Fruit fly (Drosophila melanogaster): Measurements from ENCODE around the gene Takl1.

Gene Takl1

dm6 chr3R:20791212-20791789, 18.9 kb upstream of the Takl1 start:
- no peak for TF ChIP-seq CG12768 (GFP tag; optimal IDR thresholded peaks at IDR 0.05)
- no peak for TF ChIP-seq cic (GFP tag; optimal IDR thresholded peaks at IDR 0.05)
- no peak for TF ChIP-seq Mnt (GFP tag; optimal IDR thresholded peaks at IDR 0.05)
- no peak for TF ChIP-seq Crg-1 (GFP tag; optimal IDR thresholded peaks at IDR 0.05)
- TF ChIP-seq CG7045 (GFP tag; optimal IDR thresholded peaks at IDR 0.05), result no peak
- TF ChIP-seq CG5204 (GFP tag; optimal IDR thresholded peaks at IDR 0.05), result no peak
- no peak for TF ChIP-seq tj (GFP tag; optimal IDR thresholded peaks at IDR 0.05)
- no peak for TF ChIP-seq CG14711 (tag; optimal IDR thresholded peaks at IDR 0.05)
- no peak for TF ChIP-seq CG7101 (tag; optimal IDR thresholded peaks at IDR 0.05)
- no peak for TF ChIP-seq toe (GFP tag; optimal IDR thresholded peaks at IDR 0.05)
- TF ChIP-seq pad (GFP tag; optimal IDR thresholded peaks at IDR 0.05), result no peak
- TF ChIP-seq Hr96 (GFP tag; optimal IDR thresholded peaks at IDR 0.05), result no peak
- no peak for TF ChIP-seq bab1 (GFP tag; optimal IDR thresholded peaks at IDR 0.05)
- TF ChIP-seq CG33017 (tag; optimal IDR thresholded peaks at IDR 0.05), result no peak
- TF ChIP-seq cnc (optimal IDR thresholded peaks at IDR 0.05), result no peak
- no peak for TF ChIP-seq kay (GFP tag; ENCODE audit: borderline replicate concordance)
- TF ChIP-seq Clk (GFP tag; optimal IDR thresholded peaks at IDR 0.05), result no peak

dm6 chr3R:20790437-20790836, 18.0 kb upstream of the Takl1 start:
- TF ChIP-seq cic (GFP tag; optimal IDR thresholded peaks at IDR 0.05) (peak; percentile 23), ovo (GFP tag; optimal IDR thresholded peaks at IDR 0.05) (no peak), CG12768 (GFP tag; optimal IDR thresholded peaks at IDR 0.05) (peak; percentile 59), pad (GFP tag; optimal IDR thresholded peaks at IDR 0.05) (no peak), Mnt (GFP tag; optimal IDR thresholded peaks at IDR 0.05) (peak; percentile 3), CG11617 (GFP tag; optimal IDR thresholded peaks at IDR 0.05) (no peak), Crg-1 (GFP tag; optimal IDR thresholded peaks at IDR 0.05) (no peak), tj (GFP tag; optimal IDR thresholded peaks at IDR 0.05) (peak; percentile 78), CG33017 (tag; optimal IDR thresholded peaks at IDR 0.05) (peak; percentile 35), Hr96 (GFP tag; optimal IDR thresholded peaks at IDR 0.05) (no peak), kay (GFP tag; ENCODE audit: borderline replicate concordance) (peak; percentile 98)

- TF ChIP-seq tj (GFP tag; optimal IDR thresholded peaks at IDR 0.05), result peak; percentile 81
- no peak for TF ChIP-seq toe (GFP tag; optimal IDR thresholded peaks at IDR 0.05)
Observed at dm6 chr3R:20788559-20788958, 16.2 kb upstream of the Takl1 start.

- TF ChIP-seq Mnt (GFP tag; optimal IDR thresholded peaks at IDR 0.05) (peak; percentile 74), CG7045 (GFP tag; optimal IDR thresholded peaks at IDR 0.05) (peak; percentile 20), Clk (GFP tag; optimal IDR thresholded peaks at IDR 0.05) (peak; percentile 37), Crg-1 (GFP tag; optimal IDR thresholded peaks at IDR 0.05) (no peak), toe (GFP tag; optimal IDR thresholded peaks at IDR 0.05) (no peak), tj (GFP tag; optimal IDR thresholded peaks at IDR 0.05) (peak; percentile 19), CG1620 (GFP tag; optimal IDR thresholded peaks at IDR 0.05) (no peak), CG33017 (tag; optimal IDR thresholded peaks at IDR 0.05) (no peak), CG5204 (GFP tag; optimal IDR thresholded peaks at IDR 0.05) (no peak), CG14711 (tag; optimal IDR thresholded peaks at IDR 0.05) (no peak), pad (GFP tag; optimal IDR thresholded peaks at IDR 0.05) (peak; percentile 60), CG7101 (tag; optimal IDR thresholded peaks at IDR 0.05) (no peak), cic (GFP tag; optimal IDR thresholded peaks at IDR 0.05) (peak; percentile 30), Hr96 (GFP tag; optimal IDR thresholded peaks at IDR 0.05) (no peak), ovo (GFP tag; optimal IDR thresholded peaks at IDR 0.05) (no peak), kay (GFP tag; ENCODE audit: borderline replicate concordance) (no peak), CG11617 (GFP tag; optimal IDR thresholded peaks at IDR 0.05) (no peak), CG12768 (GFP tag; optimal IDR thresholded peaks at IDR 0.05) (peak; percentile 33), cnc (optimal IDR thresholded peaks at IDR 0.05) (no peak), bab1 (GFP tag; optimal IDR thresholded peaks at IDR 0.05) (no peak)
Observed at dm6 chr3R:20784436-20785368, 12.3 kb upstream of the Takl1 start.

- TF ChIP-seq CG7101 (tag; optimal IDR thresholded peaks at IDR 0.05), result peak; percentile 28
- TF ChIP-seq kay (GFP tag; ENCODE audit: borderline replicate concordance), result peak; percentile 99
- peak; percentile 60 for TF ChIP-seq tj (GFP tag; optimal IDR thresholded peaks at IDR 0.05)
- peak; percentile 20 for TF ChIP-seq ovo (GFP tag; optimal IDR thresholded peaks at IDR 0.05)
- TF ChIP-seq CG5204 (GFP tag; optimal IDR thresholded peaks at IDR 0.05), result peak; percentile 73
- peak; percentile 59 for TF ChIP-seq Crg-1 (GFP tag; optimal IDR thresholded peaks at IDR 0.05)
- TF ChIP-seq CG33017 (tag; optimal IDR thresholded peaks at IDR 0.05), result peak; percentile 37
- no peak for TF ChIP-seq cnc (optimal IDR thresholded peaks at IDR 0.05)
- TF ChIP-seq Hr96 (GFP tag; optimal IDR thresholded peaks at IDR 0.05), result no peak
- TF ChIP-seq CG7045 (GFP tag; optimal IDR thresholded peaks at IDR 0.05), result peak; percentile 38
- TF ChIP-seq Clk (GFP tag; optimal IDR thresholded peaks at IDR 0.05), result no peak
- TF ChIP-seq pad (GFP tag; optimal IDR thresholded peaks at IDR 0.05), result peak; percentile 40
- peak; percentile 36 for TF ChIP-seq cic (GFP tag; optimal IDR thresholded peaks at IDR 0.05)
- TF ChIP-seq CG14711 (tag; optimal IDR thresholded peaks at IDR 0.05), result peak; percentile 31
- peak; percentile 58 for TF ChIP-seq Mnt (GFP tag; optimal IDR thresholded peaks at IDR 0.05)
- TF ChIP-seq CG12768 (GFP tag; optimal IDR thresholded peaks at IDR 0.05), result peak; percentile 44
- peak; percentile 75 for TF ChIP-seq CG11617 (GFP tag; optimal IDR thresholded peaks at IDR 0.05)
- no peak for TF ChIP-seq bab1 (GFP tag; optimal IDR thresholded peaks at IDR 0.05)
- peak; percentile 24 for TF ChIP-seq CG1620 (GFP tag; optimal IDR thresholded peaks at IDR 0.05)
- peak; percentile 72 for TF ChIP-seq toe (GFP tag; optimal IDR thresholded peaks at IDR 0.05)
Observed at dm6 chr3R:20783714-20784435, 11.5 kb upstream of the Takl1 start.

All from whole organism, adult.